Fruit fly (Drosophila melanogaster) whole organism, embryonic: ENCODE data around the gene Ykt6.

Source experiments
- Blimp-1 ChIP-seq: fragments of 200-800 bp; sonication (Bioruptor generic); optimal IDR thresholded peaks from 3 replicates; lab custom pipeline; 2018; ENCODE audit warnings: missing biosample characterization, missing genetic modification characterization, mild to moderate bottlenecking, moderate library complexity, missing genetic modification reagents
- CG10959 ChIP-seq: fragments of 200-800 bp; sonication (Bioruptor generic); IDR thresholded peaks from 2 replicates; pipeline ENCODE4 v1.3.6; 2022; ENCODE audit warnings: missing biosample characterization, missing genetic modification characterization
- CG10979 ChIP-seq: fragments of 200-800 bp; sonication (Bioruptor generic); optimal IDR thresholded peaks from 2 replicates; lab custom pipeline; 2018; ENCODE audit warnings: missing biosample characterization, mild to moderate bottlenecking, missing genetic modification characterization, moderate library complexity
- CG11247 ChIP-seq: fragments of 200-800 bp; sonication (Bioruptor generic); IDR thresholded peaks from 2 replicates; pipeline ENCODE4 v1.3.6; 2022; ENCODE audit warnings: missing biosample characterization, missing genetic modification characterization
- CG11504 ChIP-seq: fragments of 200-800 bp; sonication (Bioruptor generic); optimal IDR thresholded peaks from 3 replicates; lab custom pipeline; 2019; ENCODE audit warnings: missing biosample characterization, mild to moderate bottlenecking, missing genetic modification characterization, moderate library complexity
- CG12104 ChIP-seq: fragments of 200-800 bp; sonication (Bioruptor generic); optimal IDR thresholded peaks from 3 replicates; lab custom pipeline; 2016; ENCODE audit warnings: missing biosample characterization, missing genetic modification characterization
- CG16815 ChIP-seq: fragments of 200-800 bp; sonication (Bioruptor generic); optimal IDR thresholded peaks from 3 replicates; lab custom pipeline; 2017; ENCODE audit warnings: missing biosample characterization, mild to moderate bottlenecking, missing genetic modification characterization
- CG17568 ChIP-seq: fragments of 200-800 bp; sonication (Bioruptor generic); optimal IDR thresholded peaks from 2 replicates; lab custom pipeline; 2018; ENCODE audit warnings: missing biosample characterization, mild to moderate bottlenecking, missing genetic modification characterization, moderate library complexity
- CG31365 ChIP-seq: fragments of 200-800 bp; sonication (Bioruptor generic); optimal IDR thresholded peaks from 2 replicates; lab custom pipeline; 2018; ENCODE audit warnings: missing biosample characterization, mild to moderate bottlenecking, missing genetic modification characterization
- CG34224 ChIP-seq: fragments of 200-800 bp; sonication (Bioruptor generic); IDR thresholded peaks from 3 replicates; pipeline ENCODE4 v1.3.6; 2022; ENCODE audit warnings: missing biosample characterization, missing genetic modification characterization; ENCODE audit not compliant: partially characterized antibody
- CG6791 ChIP-seq: fragments of 200-800 bp; sonication (Bioruptor generic); IDR thresholded peaks from 3 replicates; pipeline ENCODE4 v1.3.6; 2022; ENCODE audit warnings: missing biosample characterization, missing genetic modification characterization; ENCODE audit not compliant: partially characterized antibody
- CG8290 ChIP-seq, 3 experiments: fragments of 200-800 bp; sonication (Bioruptor generic); optimal IDR thresholded peaks; 2 replicates each; lab custom pipeline; 2016 to 2019; ENCODE audit warnings: missing biosample characterization in 3 of 3, missing genetic modification characterization in 3 of 3, mild to moderate bottlenecking in 2 of 3, moderate library complexity in 1 of 3
- CG8765 ChIP-seq: fragments of 200-800 bp; sonication (Bioruptor generic); IDR thresholded peaks from 2 replicates; pipeline ENCODE4 v1.3.6; 2022; ENCODE audit warnings: missing biosample characterization, missing genetic modification characterization
- Dll ChIP-seq: fragments of 200-800 bp; sonication (Bioruptor generic); IDR thresholded peaks from 4 replicates; pipeline ENCODE4 v1.3.6; 2022; ENCODE audit warnings: missing biosample characterization, missing genetic modification characterization; ENCODE audit not compliant: partially characterized antibody
- Fer1 ChIP-seq: fragments of 200-800 bp; sonication (Bioruptor generic); optimal IDR thresholded peaks from 2 replicates; lab custom pipeline; 2017; ENCODE audit warnings: missing biosample characterization, mild to moderate bottlenecking, missing genetic modification characterization
- Hr3 ChIP-seq: fragments of 200-800 bp; sonication (Bioruptor generic); optimal IDR thresholded peaks from 3 replicates; lab custom pipeline; 2016; ENCODE audit warnings: missing biosample characterization, missing genetic modification characterization
- Hr78 ChIP-seq, 2 experiments: fragments of 200-800 bp in 1 of 2; fragments of >200 bp in 1 of 2; sonication (Bioruptor generic) in 1 of 2; optimal IDR thresholded peaks; 2 replicates each; lab custom pipeline; 2017 to 2019; ENCODE audit warnings: missing biosample characterization in 2 of 2, missing genetic modification characterization in 2 of 2, mild to moderate bottlenecking in 1 of 2, moderate library complexity in 1 of 2
- Pdp1 ChIP-seq, 2 experiments: fragments of 200-800 bp; sonication (Bioruptor generic); optimal IDR thresholded peaks; 3 replicates each; lab custom pipeline; 2016; ENCODE audit warnings: missing biosample characterization in 2 of 2, missing genetic modification characterization in 2 of 2, mild to moderate bottlenecking in 1 of 2, moderate library complexity in 1 of 2
- Scr ChIP-seq: fragments of 200-800 bp; sonication (Bioruptor generic); IDR thresholded peaks from 2 replicates; pipeline ENCODE4 v1.3.6; 2022; ENCODE audit warnings: missing biosample characterization, missing genetic modification characterization; ENCODE audit not compliant: partially characterized antibody
- TFAM ChIP-seq: fragments of 200-800 bp; sonication (Bioruptor generic); optimal IDR thresholded peaks from 2 replicates; lab custom pipeline; 2017; ENCODE audit warnings: missing biosample characterization, missing genetic modification characterization, inconsistent platforms
- ato ChIP-seq: fragments of 200-800 bp; sonication (Bioruptor generic); IDR thresholded peaks from 2 replicates; pipeline ENCODE4 v1.3.6; 2022; ENCODE audit warnings: missing biosample characterization, missing genetic modification characterization; ENCODE audit not compliant: partially characterized antibody
- az2 ChIP-seq: fragments of 200-800 bp; sonication (Bioruptor generic); optimal IDR thresholded peaks from 3 replicates; lab custom pipeline; 2016; ENCODE audit warnings: missing biosample characterization, missing genetic modification characterization
- bsh ChIP-seq, 2 experiments: fragments of 200-800 bp; sonication (Bioruptor generic); optimal IDR thresholded peaks; 2 replicates each; lab custom pipeline; 2017 to 2018; ENCODE audit warnings: mild to moderate bottlenecking in 2 of 2, missing biosample characterization in 2 of 2, missing genetic modification characterization in 2 of 2, moderate library complexity in 1 of 2
- cas ChIP-seq: fragments of 200-800 bp; sonication (Bioruptor generic); IDR thresholded peaks from 2 replicates; pipeline ENCODE4 v1.3.6; 2022; ENCODE audit warnings: missing biosample characterization, missing genetic modification characterization
- corto ChIP-seq: fragments of 200-800 bp; sonication (Bioruptor generic); optimal IDR thresholded peaks from 2 replicates; lab custom pipeline; 2016; ENCODE audit warnings: missing biosample characterization, mild to moderate bottlenecking, missing genetic modification characterization, moderate library complexity
- cwo ChIP-seq: fragments of 200-800 bp; sonication (Bioruptor generic); optimal IDR thresholded peaks from 3 replicates; lab custom pipeline; 2017; ENCODE audit warnings: missing biosample characterization, missing genetic modification characterization, mild to moderate bottlenecking, moderate library complexity, missing genetic modification reagents
- eve ChIP-seq, 2 experiments: fragments of >200 bp; optimal IDR thresholded peaks; 2 replicates each; lab custom pipeline; 2017; ENCODE audit warnings: missing biosample characterization in 2 of 2, missing genetic modification characterization in 2 of 2
- exex ChIP-seq: fragments of 200-800 bp; sonication (Bioruptor generic); optimal IDR thresholded peaks from 4 replicates; lab custom pipeline; 2018; ENCODE audit warnings: missing biosample characterization, mild to moderate bottlenecking, missing genetic modification characterization, moderate library complexity
- ftz-f1 ChIP-seq: fragments of 200-800 bp; sonication (Bioruptor generic); optimal IDR thresholded peaks from 2 replicates; lab custom pipeline; 2016; ENCODE audit warnings: missing biosample characterization, missing genetic modification characterization
- gfzf ChIP-seq: fragments of 200-800 bp; sonication (Bioruptor generic); optimal IDR thresholded peaks from 2 replicates; lab custom pipeline; 2016; ENCODE audit warnings: missing biosample characterization, mild to moderate bottlenecking, missing genetic modification characterization, moderate library complexity
- hkb ChIP-seq, 2 experiments: fragments of 200-800 bp in 1 of 2; fragments of >200 bp in 1 of 2; sonication (Bioruptor generic) in 1 of 2; IDR thresholded peaks in 1 of 2; optimal IDR thresholded peaks in 1 of 2; 2 replicates each; pipeline versions ENCODE4 v1.3.6 to Lab custom; 2017 to 2022; ENCODE audit warnings: missing biosample characterization in 1 of 2, missing genetic modification characterization in 1 of 2
- inv ChIP-seq: fragments of 200-800 bp; sonication (Bioruptor generic); IDR thresholded peaks from 2 replicates; pipeline ENCODE4 v1.3.6; 2022; ENCODE audit warnings: missing biosample characterization, missing genetic modification characterization; ENCODE audit not compliant: partially characterized antibody
- knrl ChIP-seq: fragments of 200-800 bp; sonication (Bioruptor generic); IDR thresholded peaks from 3 replicates; pipeline ENCODE4 v1.3.6; 2022; ENCODE audit warnings: missing biosample characterization, missing genetic modification characterization; ENCODE audit not compliant: partially characterized antibody
- maf-S ChIP-seq: fragments of 200-800 bp; sonication (Bioruptor generic); optimal IDR thresholded peaks from 2 replicates; lab custom pipeline; 2016; ENCODE audit warnings: missing biosample characterization, missing genetic modification characterization
- mirr ChIP-seq: fragments of 200-800 bp; sonication (Bioruptor generic); optimal IDR thresholded peaks from 3 replicates; lab custom pipeline; 2018; ENCODE audit warnings: missing biosample characterization, mild to moderate bottlenecking, missing genetic modification characterization
- pfk ChIP-seq: fragments of 200-800 bp; sonication (Bioruptor generic); optimal IDR thresholded peaks from 2 replicates; lab custom pipeline; 2018; ENCODE audit warnings: missing biosample characterization, mild to moderate bottlenecking, missing genetic modification characterization, moderate library complexity
- pum ChIP-seq: fragments of 200-800 bp; sonication (Bioruptor generic); optimal IDR thresholded peaks from 2 replicates; lab custom pipeline; 2016; ENCODE audit warnings: missing biosample characterization, missing genetic modification characterization
- sr ChIP-seq: fragments of 200-800 bp; sonication (Bioruptor generic); IDR thresholded peaks from 3 replicates; pipeline ENCODE4 v1.3.6; 2022; ENCODE audit warnings: missing biosample characterization, missing genetic modification characterization
- stwl ChIP-seq: fragments of 200-800 bp; sonication (Bioruptor generic); optimal IDR thresholded peaks from 3 replicates; lab custom pipeline; 2018; ENCODE audit warnings: missing biosample characterization, mild to moderate bottlenecking, missing genetic modification characterization, moderate library complexity
- sug ChIP-seq: fragments of 200-800 bp; optimal IDR thresholded peaks from 2 replicates; lab custom pipeline; 2019; ENCODE audit warnings: missing biosample characterization, mild to moderate bottlenecking, missing genetic modification characterization, moderate library complexity
- ttk ChIP-seq: fragments of 200-800 bp; sonication (Bioruptor generic); IDR thresholded peaks from 2 replicates; pipeline ENCODE4 v2.1.2; 2022; ENCODE audit warnings: missing biosample characterization, missing genetic modification characterization
- vnd ChIP-seq: fragments of 200-800 bp; sonication (Bioruptor generic); IDR thresholded peaks from 3 replicates; pipeline ENCODE4 v1.3.6; 2022; ENCODE audit warnings: missing biosample characterization, missing genetic modification characterization; ENCODE audit not compliant: partially characterized antibody
- wek ChIP-seq: fragments of 200-800 bp; sonication (Bioruptor generic); optimal IDR thresholded peaks from 3 replicates; lab custom pipeline; 2018; ENCODE audit warnings: missing biosample characterization, mild to moderate bottlenecking, missing genetic modification characterization, moderate library complexity
- zen ChIP-seq: fragments of 200-800 bp; sonication (Bioruptor generic); optimal IDR thresholded peaks from 3 replicates; lab custom pipeline; 2018; ENCODE audit warnings: missing biosample characterization, mild to moderate bottlenecking, missing genetic modification characterization, moderate library complexity
- zen2 ChIP-seq: fragments of 200-800 bp; sonication (Bioruptor generic); IDR thresholded peaks from 3 replicates; pipeline ENCODE4 v1.3.6; 2022; ENCODE audit warnings: missing biosample characterization, missing genetic modification characterization; ENCODE audit not compliant: partially characterized antibody

The Ykt6 gene

DNA sequence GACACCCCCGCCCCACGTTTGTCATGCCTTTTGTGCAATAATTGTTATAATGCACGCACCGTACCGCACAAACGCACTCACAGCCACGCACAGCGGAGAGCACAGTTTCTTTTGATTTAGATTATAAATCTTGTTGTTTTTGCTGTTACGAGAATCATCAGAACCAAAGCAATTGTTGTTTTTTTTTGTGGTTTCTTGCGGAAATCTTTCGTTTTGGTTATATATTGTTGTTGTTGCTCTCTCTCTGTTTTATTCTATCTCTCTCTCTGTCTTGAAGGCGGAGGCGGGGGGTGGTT, 47.6 kb downstream of the Ykt6 start (continued):
- no peak for TF ChIP-seq sr
- 0 out of 2 replicates have a peak, but pooled peaks have one; percentile 1 for TF ChIP-seq ttk (GFP tag; lab: Robert Waterston, UW)
- no peak for TF ChIP-seq Hr78 (GFP tag; optimal IDR thresholded peaks at IDR 0.05; lab: Kevin White, UChicago)
- TF ChIP-seq Pdp1 (GFP tag; optimal IDR thresholded peaks at IDR 0.05; lab: Kevin White, UChicago): peak in 1 of 2 experiments; percentile 52

DNA sequence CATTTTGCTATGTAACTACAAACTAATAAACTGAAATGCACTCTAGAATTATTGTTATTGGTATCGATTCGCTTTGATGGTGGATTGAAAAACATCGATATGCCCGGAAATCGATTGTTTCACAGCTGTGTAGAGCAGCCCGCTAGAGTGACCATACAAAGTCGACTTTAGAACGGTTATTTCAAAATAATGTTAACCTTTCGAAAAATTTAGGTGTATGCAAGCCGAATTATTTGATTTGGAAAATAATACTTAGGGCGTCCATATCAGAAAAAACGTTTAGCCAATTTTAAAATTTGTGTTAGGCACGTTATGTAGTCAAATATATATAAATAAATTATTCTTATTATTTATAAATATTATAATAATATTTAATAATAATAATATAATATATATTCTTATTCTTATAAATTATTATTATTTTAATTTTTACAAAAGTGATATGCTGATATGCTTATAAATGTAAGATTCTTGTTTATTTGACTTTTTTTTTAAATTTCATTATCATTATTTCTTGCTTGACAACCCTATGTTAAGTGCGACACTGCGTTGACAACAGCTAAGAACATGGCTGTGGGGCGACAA, 48.1 kb downstream of the Ykt6 start, which contains the start of gene sws:
sws (minus strand) TSS at position 22 of the 585 bp plus-strand sequence.
- TF ChIP-seq Blimp-1 (peak; percentile 43), Dll (GFP tag; lab: Robert Waterston, UW) (peak; percentile 69; the same call in 3 of the 4 replicates), az2 (GFP tag; lab: Kevin White, UChicago) (no peak), pfk (GFP tag; lab: Kevin White, UChicago) (no peak), CG8765 (GFP tag; lab: Robert Waterston, UW) (no peak), TFAM (GFP tag; lab: Kevin White, UChicago) (no peak), CG8290 (GFP tag; optimal IDR thresholded peaks at IDR 0.05; lab: Kevin White, UChicago) (no peak), CG8290 (tag; optimal IDR thresholded peaks at IDR 0.05; lab: Kevin White, UChicago) (peak in 1 of 2 experiments; percentile 50), stwl (tag; lab: Kevin White, UChicago) (peak; percentile 28), sug (peak; percentile 19), CG10979 (peak; percentile 29), CG34224 (GFP tag; lab: Robert Waterston, UW) (peak; percentile 71; the same call in 2 of the 3 replicates), ato (GFP tag; lab: Robert Waterston, UW) (peak; percentile 50; the same call in 1 of the 2 replicates), CG16815 (GFP tag; lab: Kevin White, UChicago) (peak; percentile 6), wek (GFP tag; lab: Kevin White, UChicago) (no peak), maf-S (GFP tag; lab: Kevin White, UChicago) (no peak), knrl (GFP tag; lab: Robert Waterston, UW) (peak; percentile 53; the same call in 2 of the 3 replicates), CG12104 (GFP tag; lab: Kevin White, UChicago) (peak; percentile 41), CG11504 (tag; lab: Kevin White, UChicago) (peak; percentile 55), eve (GFP tag; optimal IDR thresholded peaks at IDR 0.05; lab: Kevin White, UChicago) (no peak), mirr (GFP tag; lab: Kevin White, UChicago) (no peak), cwo (GFP tag; lab: Kevin White, UChicago) (peak; percentile 2), zen2 (GFP tag; lab: Robert Waterston, UW) (peak; percentile 50; the same call in 2 of the 3 replicates), CG11247 (no peak), Hr3 (GFP tag; lab: Kevin White, UChicago) (peak; percentile 41), pum (GFP tag; lab: Kevin White, UChicago) (no peak), vnd (peak; percentile 52; the same call in 2 of the 3 replicates), corto (GFP tag; lab: Kevin White, UChicago) (no peak), cas (GFP tag; lab: Robert Waterston, UW) (no peak), ftz-f1 (GFP tag; lab: Kevin White, UChicago) (no peak), inv (GFP tag; lab: Robert Waterston, UW) (peak; percentile 59), CG17568 (no peak), Fer1 (GFP tag; lab: Kevin White, UChicago) (peak; percentile 4), CG31365 (tag; lab: Kevin White, UChicago) (no peak), bsh (GFP tag; optimal IDR thresholded peaks at IDR 0.05; lab: Kevin White, UChicago) (peak in 1 of 2 experiments; percentile 51), CG6791 (GFP tag; lab: Robert Waterston, UW) (peak; percentile 75; the same call in 2 of the 3 replicates), exex (tag; lab: Kevin White, UChicago) (no peak), gfzf (peak; percentile 36), CG10959 (no peak), hkb (optimal IDR thresholded peaks at IDR 0.05; lab: Kevin White, UChicago) (no peak), hkb (GFP tag; IDR thresholded peaks at IDR 0.05; lab: Robert Waterston, UW) (no peak), zen (tag; lab: Kevin White, UChicago) (no peak), Scr (GFP tag; lab: Robert Waterston, UW) (peak; percentile 66)
